Fruit fly (Drosophila melanogaster) whole organism, prepupa: ENCODE data around the gene CG6878.

Source experiments
- CG3032 ChIP-seq: fragments of 200-800 bp; optimal IDR thresholded peaks from 2 replicates; lab custom pipeline; 2019; ENCODE audit warnings: missing biosample characterization, mild to moderate bottlenecking, missing genetic modification characterization, moderate library complexity
- CG6854 ChIP-seq: fragments of 200-800 bp; sonication (Bioruptor generic); optimal IDR thresholded peaks from 2 replicates; lab custom pipeline; 2017; ENCODE audit warnings: missing biosample characterization, mild to moderate bottlenecking, missing genetic modification characterization
- CG7368 ChIP-seq: fragments of 200-800 bp; sonication (Bioruptor generic); optimal IDR thresholded peaks from 3 replicates; lab custom pipeline; 2016; ENCODE audit warnings: missing biosample characterization, missing genetic modification characterization
- CG8119 ChIP-seq: fragments of 200-800 bp; sonication (Bioruptor generic); IDR thresholded peaks from 3 replicates; pipeline ENCODE4 v1.3.6; 2022; ENCODE audit warnings: missing biosample characterization, missing genetic modification characterization
- Eip78C ChIP-seq: fragments of 200-800 bp; sonication (Bioruptor generic); peaks from one replicate; lab custom pipeline; 2016; ENCODE audit warnings: missing biosample characterization, missing genetic modification characterization
- Hr38 ChIP-seq: sonication (Bioruptor generic); optimal IDR thresholded peaks from 2 replicates; lab custom pipeline; 2016; ENCODE audit warnings: missing biosample characterization, missing genetic modification characterization
- Sox102F ChIP-seq: fragments of 200-800 bp; sonication (Bioruptor generic); optimal IDR thresholded peaks from 2 replicates; lab custom pipeline; 2016; ENCODE audit warnings: missing biosample characterization, mild to moderate bottlenecking, missing genetic modification characterization
- dac ChIP-seq: fragments of 200-800 bp; sonication (Bioruptor generic); optimal IDR thresholded peaks from 2 replicates; lab custom pipeline; 2017; ENCODE audit warnings: missing biosample characterization, mild to moderate bottlenecking, missing genetic modification characterization
- lz ChIP-seq: fragments of 200-800 bp; sonication (Bioruptor generic); optimal IDR thresholded peaks from 3 replicates; lab custom pipeline; 2016; ENCODE audit warnings: missing biosample characterization, missing genetic modification characterization
- vri ChIP-seq: fragments of 200-800 bp; sonication (Bioruptor generic); optimal IDR thresholded peaks from 3 replicates; lab custom pipeline; 2016; ENCODE audit warnings: missing biosample characterization, mild to moderate bottlenecking, missing genetic modification characterization

DNA sequence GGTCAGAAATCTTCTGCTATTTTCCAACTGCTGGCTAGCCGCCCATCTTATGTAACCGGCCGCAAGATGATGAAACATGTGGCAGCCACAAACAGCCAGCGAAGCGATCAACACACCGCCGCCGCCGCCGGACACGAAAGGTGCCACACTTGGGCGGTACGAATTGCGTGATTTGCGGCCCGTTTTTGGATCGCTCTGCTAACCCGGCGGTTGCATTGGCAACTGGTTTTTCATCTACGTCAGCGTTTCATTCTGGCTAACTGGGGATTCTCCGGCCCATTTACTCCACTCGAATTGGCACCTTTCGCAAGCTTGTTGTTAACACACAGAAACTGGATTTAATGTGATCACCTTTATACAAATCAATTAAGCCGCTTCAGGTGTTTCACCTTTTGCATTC is 37.9 kb upstream of the CG6878 start:
- TF ChIP-seq CG8119 (GFP tag; lab: Robert Waterston, UW) (no peak), vri (GFP tag; lab: Kevin White, UChicago) (no peak), CG7368 (GFP tag; lab: Kevin White, UChicago) (no peak), Sox102F (no peak), lz (GFP tag; lab: Kevin White, UChicago) (no peak), CG3032 (tag; lab: Kevin White, UChicago) (no peak), Hr38 (GFP tag; lab: Kevin White, UChicago) (no peak), CG6854 (GFP tag; lab: Kevin White, UChicago) (no peak), Eip78C (GFP tag; lab: Kevin White, UChicago) (peak; percentile 72), dac (GFP tag; lab: Kevin White, UChicago) (no peak)
